Worm (Caenorhabditis elegans): ENCODE data around the gene C54F6.12.

The C54F6.12 gene

ce11 chrV:7538018-7538417 is at the start of gene C54F6.12:
Gene C54F6.12 (minus strand): TSS chrV:7538118.
- TF ChIP-seq unc-62 (GFP tag; optimal IDR thresholded peaks at IDR 0.05) = no peak

- no peak for TF ChIP-seq unc-62 (GFP tag; optimal IDR thresholded peaks at IDR 0.05)
Observed at ce11 chrV:7587637-7588036, 49.7 kb upstream of the C54F6.12 start, which contains the start of the genes F19F10.11 and C50E3.5. Gene F19F10.11 (minus strand): TSS chrV:7587704. Gene C50E3.5 (plus strand): TSS chrV:7587996.

ce11 chrV:7580378-7580777 is 42.5 kb upstream of the C54F6.12 start, which contains the start of gene ets-6:
Gene ets-6 (minus strand): TSS chrV:7580546.
- no peak for TF ChIP-seq unc-62 (GFP tag; optimal IDR thresholded peaks at IDR 0.05)

- no peak for TF ChIP-seq unc-62 (GFP tag; optimal IDR thresholded peaks at IDR 0.05)
Observed at ce11 chrV:7575563-7575962, 37.6 kb upstream of the C54F6.12 start, which contains the start of the genes snu-66 and ints-9. Gene snu-66 (minus strand): TSS chrV:7575670. Gene ints-9 (plus strand): TSS chrV:7575802.

- TF ChIP-seq unc-62 (GFP tag; optimal IDR thresholded peaks at IDR 0.05) = no peak
Observed at ce11 chrV:7570955-7571354, 33.0 kb upstream of the C54F6.12 start, which contains the start of gene F19F10.14. Gene F19F10.14 (minus strand): TSS chrV:7571055.

ce11 chrV:7570290-7570689 is 32.4 kb upstream of the C54F6.12 start, which contains the start of gene clec-212:
Gene clec-212 (minus strand): TSS chrV:7570390.
- TF ChIP-seq unc-62 (GFP tag; optimal IDR thresholded peaks at IDR 0.05) = no peak

- TF ChIP-seq unc-62 (GFP tag; optimal IDR thresholded peaks at IDR 0.05) = no peak
Observed at ce11 chrV:7562947-7563346, 25.0 kb upstream of the C54F6.12 start, which contains the start of gene F19F10.1. Gene F19F10.1 (plus strand): TSS chrV:7563247.

- TF ChIP-seq unc-62 (GFP tag; optimal IDR thresholded peaks at IDR 0.05) = no peak
Observed at ce11 chrV:7558693-7559092, 20.8 kb upstream of the C54F6.12 start, which contains the start of gene ets-7. Gene ets-7 (minus strand): TSS chrV:7558793.

- no peak for TF ChIP-seq unc-62 (GFP tag; optimal IDR thresholded peaks at IDR 0.05)
Observed at ce11 chrV:7555875-7556274, 18.0 kb upstream of the C54F6.12 start.

- no peak for TF ChIP-seq unc-62 (GFP tag; optimal IDR thresholded peaks at IDR 0.05)
Observed at ce11 chrV:7553873-7554362, 16.0 kb upstream of the C54F6.12 start, which contains the start of gene ttr-10. Gene ttr-10 (minus strand): TSS chrV:7553923.

- no peak for TF ChIP-seq unc-62 (GFP tag; optimal IDR thresholded peaks at IDR 0.05)
Observed at ce11 chrV:7551821-7552220, 13.9 kb upstream of the C54F6.12 start, which contains the start of gene F19F10.3. Gene F19F10.3 (plus strand): TSS chrV:7552121.

- no peak for TF ChIP-seq unc-62 (GFP tag; optimal IDR thresholded peaks at IDR 0.05)
Observed at ce11 chrV:7548017-7548416, 10.1 kb upstream of the C54F6.12 start.

- no peak for TF ChIP-seq unc-62 (GFP tag; optimal IDR thresholded peaks at IDR 0.05)
Observed at ce11 chrV:7547479-7547878, 9.6 kb upstream of the C54F6.12 start, which contains the start of gene ftn-1. Gene ftn-1 (minus strand): TSS chrV:7547579.

ce11 chrV:7545187-7545586 is 7.3 kb upstream of the C54F6.12 start, which contains the start of the genes C54F6.19 and nhx-3:
Gene C54F6.19 (plus strand): TSS chrV:7545487.
Gene nhx-3 (minus strand): TSS chrV:7545523.
- TF ChIP-seq unc-62 (GFP tag; optimal IDR thresholded peaks at IDR 0.05) = no peak

ce11 chrV:7543728-7544127 is 5.8 kb upstream of the C54F6.12 start:
- no peak for TF ChIP-seq unc-62 (GFP tag; optimal IDR thresholded peaks at IDR 0.05)

- no peak for TF ChIP-seq unc-62 (GFP tag; optimal IDR thresholded peaks at IDR 0.05)
Observed at ce11 chrV:7539015-7539414, 1.1 kb upstream of the C54F6.12 start, which contains the start of gene srh-268. Gene srh-268 (plus strand): TSS chrV:7539315.

- TF ChIP-seq unc-62 (GFP tag; optimal IDR thresholded peaks at IDR 0.05) = no peak
Observed at ce11 chrV:7532947-7533346, 5.0 kb downstream of the C54F6.12 start, which contains the start of gene C54F6.3. Gene C54F6.3 (plus strand): TSS chrV:7533247.

Data from whole organism, dauer.